Worm (Caenorhabditis elegans): ENCODE measurements around the gene cox-6B.

cox-6B gene

ce11 chrIII:2778655-2779054 is 79.2 kb downstream of the cox-6B start, which contains the start of gene laf-1:
Gene laf-1, minus strand, starts transcription at chrIII:2779053.
- no peak for TF ChIP-seq pha-4 (tag; optimal IDR thresholded peaks at IDR 0.05)
- TF ChIP-seq elt-4 (tag; optimal IDR thresholded peaks at IDR 0.05), result peak; percentile 59

ce11 chrIII:2780283-2780682 is 80.8 kb downstream of the cox-6B start:
- TF ChIP-seq ceh-48 (tag; optimal IDR thresholded peaks at IDR 0.05) (peak; percentile 99), ceh-6 (GFP tag; optimal IDR thresholded peaks at IDR 0.05) (no peak), lim-6 (tag; optimal IDR thresholded peaks at IDR 0.05) (no peak)

- TF ChIP-seq nfya-1 (tag; optimal IDR thresholded peaks at IDR 0.05), result peak; percentile 15
- TF ChIP-seq unc-3 (GFP tag; conservative IDR thresholded peaks at IDR 0.05), result no peak
- TF ChIP-seq unc-3 (tag; optimal IDR thresholded peaks at IDR 0.05), result no peak
These were observed 81.3 kb downstream of the cox-6B start, which contains the start of gene Y71H2AM.6 for ce11 chrIII:2780793-2781192. Gene Y71H2AM.6, plus strand, starts transcription at chrIII:2781056.

- TF ChIP-seq nhr-11 (tag; optimal IDR thresholded peaks at IDR 0.05), result no peak
- TF ChIP-seq unc-42 (tag; optimal IDR thresholded peaks at IDR 0.05), result no peak
- no peak for TF ChIP-seq syd-9 (tag; optimal IDR thresholded peaks at IDR 0.05)
- no peak for TF ChIP-seq ceh-2 (tag; optimal IDR thresholded peaks at IDR 0.05)
- no peak for TF ChIP-seq pha-4 (tag; optimal IDR thresholded peaks at IDR 0.05)
- no peak for TF ChIP-seq ceh-19 (GFP tag; optimal IDR thresholded peaks at IDR 0.05)
- TF ChIP-seq sox-4 (tag; optimal IDR thresholded peaks at IDR 0.05), result no peak
- no peak for TF ChIP-seq gmeb-2 (tag; optimal IDR thresholded peaks at IDR 0.05)
These were observed 82.4 kb downstream of the cox-6B start for ce11 chrIII:2781833-2782232.

- peak; percentile 17 for TF ChIP-seq pros-1 (tag; optimal IDR thresholded peaks at IDR 0.05)
- TF ChIP-seq unc-42 (tag; optimal IDR thresholded peaks at IDR 0.05), result peak; percentile 96
- TF ChIP-seq syd-9 (tag; optimal IDR thresholded peaks at IDR 0.05), result peak; percentile 62
- peak; percentile 51 for TF ChIP-seq ceh-2 (tag; optimal IDR thresholded peaks at IDR 0.05)
- TF ChIP-seq ceh-9 (tag; optimal IDR thresholded peaks at IDR 0.05), result no peak
- TF ChIP-seq pha-4 (tag; optimal IDR thresholded peaks at IDR 0.05), result no peak
- TF ChIP-seq pha-2 (tag; optimal IDR thresholded peaks at IDR 0.05), result no peak
- peak; percentile 8 for TF ChIP-seq ahr-1 (tag; optimal IDR thresholded peaks at IDR 0.05)
- TF ChIP-seq ceh-45 (GFP tag; IDR thresholded peaks at IDR 0.05), result no peak
- TF ChIP-seq ztf-16 (tag; optimal IDR thresholded peaks at IDR 0.05), result peak; percentile 75
- TF ChIP-seq unc-86 (tag; optimal IDR thresholded peaks at IDR 0.05), result peak; percentile 77
- no peak for TF ChIP-seq fkh-6 (tag; optimal IDR thresholded peaks at IDR 0.05)
- no peak for TF ChIP-seq ama-1 (optimal IDR thresholded peaks at IDR 0.05)
- TF ChIP-seq hlh-6 (tag; optimal IDR thresholded peaks at IDR 0.05), result no peak
- no peak for TF ChIP-seq sox-4 (tag; optimal IDR thresholded peaks at IDR 0.05)
- no peak for TF ChIP-seq hlh-13 (GFP tag; optimal IDR thresholded peaks at IDR 0.05)
- TF ChIP-seq sox-2 (GFP tag; IDR thresholded peaks at IDR 0.05), result peak; percentile 66
- TF ChIP-seq ceh-6 (GFP tag; optimal IDR thresholded peaks at IDR 0.05), result peak; percentile 19
- TF ChIP-seq fax-1 (tag; optimal IDR thresholded peaks at IDR 0.05), result peak; percentile 17
- peak; percentile 69 for TF ChIP-seq dve-1 (tag; optimal IDR thresholded peaks at IDR 0.05)
- no peak for TF ChIP-seq ceh-24 (tag; optimal IDR thresholded peaks at IDR 0.05)
- TF ChIP-seq hlh-30 (tag; optimal IDR thresholded peaks at IDR 0.05; ENCODE audit: insufficient read depth), result peak; percentile 54
- TF ChIP-seq odd-2 (tag; optimal IDR thresholded peaks at IDR 0.05), result no peak
- peak; percentile 90 for TF ChIP-seq ceh-34 (tag; optimal IDR thresholded peaks at IDR 0.05)
- TF ChIP-seq ceh-14 (tag; optimal IDR thresholded peaks at IDR 0.05), result peak; percentile 81
- TF ChIP-seq nfya-1 (tag; optimal IDR thresholded peaks at IDR 0.05), result peak; percentile 95
- peak; percentile 19 for TF ChIP-seq pqm-1 (tag; optimal IDR thresholded peaks at IDR 0.05)
- peak; percentile 72 for TF ChIP-seq elt-2 (tag; optimal IDR thresholded peaks at IDR 0.05)
- TF ChIP-seq ttx-3 (tag; optimal IDR thresholded peaks at IDR 0.05), result no peak
- peak; percentile 91 for TF ChIP-seq ceh-31 (tag; optimal IDR thresholded peaks at IDR 0.05)
- no peak for TF ChIP-seq pag-3 (tag; optimal IDR thresholded peaks at IDR 0.05; ENCODE audit: borderline replicate concordance)
- TF ChIP-seq lin-11 (tag; optimal IDR thresholded peaks at IDR 0.05), result no peak
- no peak for TF ChIP-seq zip-5 (tag; optimal IDR thresholded peaks at IDR 0.05)
- TF ChIP-seq C38D4.7 (GFP tag; optimal IDR thresholded peaks at IDR 0.05), result no peak
- TF ChIP-seq npax-4 (tag; optimal IDR thresholded peaks at IDR 0.05), result no peak
- TF ChIP-seq ceh-30 (tag; optimal IDR thresholded peaks at IDR 0.05), result peak; percentile 76
- TF ChIP-seq rnt-1 (tag; optimal IDR thresholded peaks at IDR 0.05), result peak; percentile 90
These were observed 86.4 kb downstream of the cox-6B start, which contains the start of gene Y71H2AM.20 for ce11 chrIII:2785840-2786239. Gene Y71H2AM.20, minus strand, starts transcription at chrIII:2785948.
